Worm (Caenorhabditis elegans): ENCODE measurements around the gene mbk-1.

DNA sequence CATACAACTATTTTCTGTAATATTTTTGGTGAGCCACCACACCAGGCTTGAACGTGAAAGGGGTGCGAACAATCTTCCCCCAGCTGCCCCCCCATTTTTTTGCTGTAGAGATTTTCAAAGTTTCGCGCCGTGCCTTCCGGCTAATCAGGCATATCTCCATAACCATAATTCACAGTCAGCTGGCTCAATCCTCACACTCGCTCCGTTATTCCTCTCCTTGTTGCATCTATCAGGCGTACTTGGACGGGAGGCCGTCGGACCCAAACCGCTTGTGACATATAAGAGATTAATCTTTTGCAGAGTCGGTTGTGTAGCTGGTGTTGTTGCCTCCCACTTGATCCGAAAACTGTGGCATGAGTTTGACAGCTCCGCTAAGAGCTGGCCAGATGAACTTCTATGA is 51.1 kb downstream of the mbk-1 start, which contains the start of gene unc-3:
- TF ChIP-seq dve-1 (tag; optimal IDR thresholded peaks at IDR 0.05; ENCODE audit: insufficient read depth) (no peak), hmg-1.1 (GFP tag; IDR thresholded peaks at IDR 0.05) (no peak), ztf-11 (tag; optimal IDR thresholded peaks at IDR 0.05) (no peak)
